Worm (Caenorhabditis elegans): Measurements from ENCODE around the gene spp-22.

The spp-22 gene

ce11 chrX:7204175-7204574 is 7.3 kb upstream of the spp-22 start:
- TF ChIP-seq ceh-6 (GFP tag; optimal IDR thresholded peaks at IDR 0.05) (no peak), ztf-16 (tag; optimal IDR thresholded peaks at IDR 0.05) (no peak), ceh-48 (tag; optimal IDR thresholded peaks at IDR 0.05) (no peak), ahr-1 (tag; optimal IDR thresholded peaks at IDR 0.05) (no peak), elt-2 (tag; optimal IDR thresholded peaks at IDR 0.05) (no peak), unc-42 (tag; optimal IDR thresholded peaks at IDR 0.05) (no peak), syd-9 (tag; optimal IDR thresholded peaks at IDR 0.05) (no peak), tbx-2 (tag; optimal IDR thresholded peaks at IDR 0.05) (no peak), madf-2 (tag; optimal IDR thresholded peaks at IDR 0.05) (no peak), unc-86 (tag; optimal IDR thresholded peaks at IDR 0.05) (no peak), hlh-6 (tag; optimal IDR thresholded peaks at IDR 0.05) (no peak)

- TF ChIP-seq C08G9.2 (tag; optimal IDR thresholded peaks at IDR 0.05) (no peak), tbx-7 (tag; optimal IDR thresholded peaks at IDR 0.05) (no peak), ttx-3 (tag; optimal IDR thresholded peaks at IDR 0.05) (no peak), ets-4 (tag; optimal IDR thresholded peaks at IDR 0.05) (no peak), pha-2 (tag; optimal IDR thresholded peaks at IDR 0.05) (no peak), ztf-16 (tag; optimal IDR thresholded peaks at IDR 0.05) (no peak), elt-4 (tag; optimal IDR thresholded peaks at IDR 0.05) (no peak), eyg-1 (tag; optimal IDR thresholded peaks at IDR 0.05) (no peak)
Measured at ce11 chrX:7205195-7205594, 6.3 kb upstream of the spp-22 start, which contains the start of gene C55B6.5. C55B6.5 (minus strand) TSS chrX:7205295.

- TF ChIP-seq gmeb-2 (tag; optimal IDR thresholded peaks at IDR 0.05) = no peak
- TF ChIP-seq ref-2 (tag; optimal IDR thresholded peaks at IDR 0.05) = no peak
- no peak for TF ChIP-seq fkh-6 (tag; optimal IDR thresholded peaks at IDR 0.05)
- TF ChIP-seq ceh-6 (GFP tag; optimal IDR thresholded peaks at IDR 0.05) = no peak
- no peak for TF ChIP-seq ceh-18 (tag; optimal IDR thresholded peaks at IDR 0.05)
- TF ChIP-seq C08G9.2 (tag; optimal IDR thresholded peaks at IDR 0.05) = no peak
- TF ChIP-seq pqm-1 (tag; optimal IDR thresholded peaks at IDR 0.05) = no peak
- no peak for TF ChIP-seq elt-2 (tag; optimal IDR thresholded peaks at IDR 0.05)
- TF ChIP-seq sox-2 (GFP tag; IDR thresholded peaks at IDR 0.05) = no peak
- TF ChIP-seq pax-1 (tag; optimal IDR thresholded peaks at IDR 0.05) = no peak
- TF ChIP-seq nhr-11 (tag; optimal IDR thresholded peaks at IDR 0.05) = no peak
- no peak for TF ChIP-seq ceh-22 (tag; optimal IDR thresholded peaks at IDR 0.05)
- TF ChIP-seq mec-3 (tag; optimal IDR thresholded peaks at IDR 0.05; ENCODE audit: borderline replicate concordance) = no peak
- no peak for TF ChIP-seq zip-5 (tag; optimal IDR thresholded peaks at IDR 0.05)
- TF ChIP-seq ceh-34 (tag; optimal IDR thresholded peaks at IDR 0.05) = no peak
- TF ChIP-seq hlh-13 (GFP tag; optimal IDR thresholded peaks at IDR 0.05) = no peak
- TF ChIP-seq ceh-14 (tag; optimal IDR thresholded peaks at IDR 0.05) = no peak
- TF ChIP-seq madf-2 (tag; optimal IDR thresholded peaks at IDR 0.05) = no peak
Measured at ce11 chrX:7206419-7206818, 5.1 kb upstream of the spp-22 start, which contains the start of gene ZK867.2. ZK867.2 (plus strand) TSS chrX:7206719.

- TF ChIP-seq che-1 (tag; optimal IDR thresholded peaks at IDR 0.05) (no peak), ceh-31 (tag; optimal IDR thresholded peaks at IDR 0.05) (peak; percentile 22)
Measured at ce11 chrX:7209151-7209550, 2.4 kb upstream of the spp-22 start.

- TF ChIP-seq che-1 (tag; optimal IDR thresholded peaks at IDR 0.05) (no peak), unc-55 (GFP tag; optimal IDR thresholded peaks at IDR 0.05) (peak; percentile 46), tbx-2 (tag; optimal IDR thresholded peaks at IDR 0.05) (no peak)
Measured at ce11 chrX:7210467-7211107, 918 bp upstream of the spp-22 start.

Measured in whole organism, late embryonic.